Worm (Caenorhabditis elegans) whole organism, L1 larva: ENCODE results near the gene T03D3.5.

Experiments used
- fos-1 ChIP-seq: fragments of 150-350 bp; optimal IDR thresholded peaks from 2 replicates; lab custom pipeline; 2014; ENCODE audit warnings: missing biosample characterization, missing genetic modification characterization
- nhr-237 ChIP-seq: fragments of 150-350 bp; optimal IDR thresholded peaks from 2 replicates; lab custom pipeline; 2014; ENCODE audit warnings: missing biosample characterization, missing genetic modification characterization
- tbx-2 ChIP-seq: sonication (generic microtip); optimal IDR thresholded peaks from 2 replicates; lab custom pipeline; 2016; ENCODE audit warnings: missing genetic modification characterization, missing compliant biosample characterization

DNA sequence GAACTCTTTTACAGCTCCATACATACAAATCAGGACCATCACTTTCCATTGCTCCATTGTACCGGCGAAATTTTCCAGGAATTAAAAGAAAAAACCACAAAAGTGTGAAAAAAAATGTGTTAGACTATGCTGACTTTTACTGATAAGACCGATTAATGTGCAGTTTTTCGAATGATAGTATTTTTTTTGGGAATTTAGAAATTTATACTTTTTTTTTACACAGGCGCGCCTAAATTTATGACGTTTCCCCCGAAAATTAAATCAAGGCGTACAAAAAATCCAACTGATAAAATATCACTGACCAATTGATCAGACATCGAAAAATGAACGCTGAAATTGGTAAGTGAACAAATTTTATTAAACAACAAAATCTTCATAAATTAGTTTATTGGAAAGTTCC lies 48.8 kb upstream of the T03D3.5 start, which contains the start of gene folt-2:
- no peak for TF ChIP-seq nhr-237 (tag; lab: Kevin White, UChicago)
- no peak for TF ChIP-seq fos-1 (tag; lab: Kevin White, UChicago)
- TF ChIP-seq tbx-2, result no peak
